Fruit fly (Drosophila melanogaster) whole organism, pupa: ENCODE measurements around the gene Rtel1.

Experiments used
- CG10348 ChIP-seq: fragments of 200-800 bp; sonication (Bioruptor generic); IDR thresholded peaks from 2 replicates; pipeline ENCODE4 v1.3.6; 2022; ENCODE audit warnings: missing biosample characterization, missing genetic modification characterization
- CG12605 ChIP-seq: fragments of 200-800 bp; sonication (Bioruptor generic); IDR thresholded peaks from 2 replicates; pipeline ENCODE4 v1.3.6; 2022; ENCODE audit warnings: missing biosample characterization, missing genetic modification characterization
- CG13204 ChIP-seq: fragments of 200-800 bp; sonication (Bioruptor generic); optimal IDR thresholded peaks from 2 replicates; lab custom pipeline; 2018; ENCODE audit warnings: missing biosample characterization, mild to moderate bottlenecking, missing genetic modification characterization, moderate library complexity
- CG14655 ChIP-seq: fragments of 200-800 bp; sonication (Bioruptor generic); optimal IDR thresholded peaks from 3 replicates; lab custom pipeline; 2017; ENCODE audit warnings: mild to moderate bottlenecking, missing biosample characterization, missing genetic modification reagents, missing genetic modification characterization
- CG15710 ChIP-seq: fragments of 200-800 bp; sonication (Bioruptor generic); optimal IDR thresholded peaks from 2 replicates; lab custom pipeline; 2018; ENCODE audit warnings: missing biosample characterization, mild to moderate bottlenecking, missing genetic modification characterization, moderate library complexity
- CG17806 ChIP-seq: fragments of 200-800 bp; sonication (Bioruptor generic); optimal IDR thresholded peaks from 2 replicates; lab custom pipeline; 2018; ENCODE audit warnings: missing biosample characterization, mild to moderate bottlenecking, missing genetic modification characterization, moderate library complexity
- CG32121 ChIP-seq: fragments of 200-800 bp; sonication (Bioruptor generic); IDR thresholded peaks from 2 replicates; pipeline ENCODE4 v1.3.6; 2022; ENCODE audit warnings: missing biosample characterization, missing genetic modification characterization
- CG34367 ChIP-seq: fragments of 200-800 bp; sonication (Bioruptor generic); optimal IDR thresholded peaks from 2 replicates; lab custom pipeline; 2018; ENCODE audit warnings: missing biosample characterization, mild to moderate bottlenecking, missing genetic modification characterization
- CG4496 ChIP-seq: fragments of 200-800 bp; sonication (Bioruptor generic); IDR thresholded peaks from 3 replicates; pipeline ENCODE4 v1.3.6; 2022; ENCODE audit warnings: missing biosample characterization, missing genetic modification characterization
- CG8159 ChIP-seq: fragments of 200-800 bp; sonication (Bioruptor generic); optimal IDR thresholded peaks from 3 replicates; lab custom pipeline; 2018; ENCODE audit warnings: missing biosample characterization, mild to moderate bottlenecking, missing genetic modification characterization, moderate library complexity
- CG8301 ChIP-seq: fragments of 200-800 bp; sonication (Bioruptor generic); optimal IDR thresholded peaks from 2 replicates; lab custom pipeline; 2018; ENCODE audit warnings: missing biosample characterization, mild to moderate bottlenecking, missing genetic modification characterization
- CG9948 ChIP-seq: fragments of 200-800 bp; sonication (Bioruptor generic); optimal IDR thresholded peaks from 2 replicates; lab custom pipeline; 2018; ENCODE audit warnings: missing biosample characterization, mild to moderate bottlenecking, missing genetic modification characterization, moderate library complexity
- D1 ChIP-seq: fragments of 200-800 bp; sonication (Bioruptor generic); optimal IDR thresholded peaks from 2 replicates; lab custom pipeline; 2018; ENCODE audit warnings: missing biosample characterization, mild to moderate bottlenecking, missing genetic modification characterization, moderate library complexity
- EcR ChIP-seq: fragments of 200-800 bp; sonication (Bioruptor generic); optimal IDR thresholded peaks from 3 replicates; lab custom pipeline; 2019; ENCODE audit warnings: missing biosample characterization, missing genetic modification characterization, mild to moderate bottlenecking, moderate library complexity, missing genetic modification reagents
- Ets98B ChIP-seq: fragments of 200-800 bp; sonication (Bioruptor generic); IDR thresholded peaks from 2 replicates; pipeline ENCODE4 v1.3.6; 2022; ENCODE audit warnings: missing biosample characterization, missing genetic modification characterization
- Pif1A ChIP-seq: fragments of 200-800 bp; sonication (Bioruptor generic); optimal IDR thresholded peaks from 3 replicates; lab custom pipeline; 2016; ENCODE audit warnings: missing biosample characterization, missing genetic modification characterization
- Pif1B ChIP-seq: fragments of 200-800 bp; sonication (Bioruptor generic); optimal IDR thresholded peaks from 3 replicates; lab custom pipeline; 2016; ENCODE audit warnings: missing biosample characterization, missing genetic modification characterization
- Snoo ChIP-seq: fragments of 200-800 bp; sonication (Bioruptor generic); optimal IDR thresholded peaks from 3 replicates; lab custom pipeline; 2017; ENCODE audit warnings: missing biosample characterization, mild to moderate bottlenecking, missing genetic modification characterization, inconsistent platforms
- fd96Ca ChIP-seq: fragments of 200-800 bp; sonication (Bioruptor generic); IDR thresholded peaks from 3 replicates; pipeline ENCODE4 v1.3.6; 2022; ENCODE audit warnings: missing biosample characterization, missing genetic modification characterization
- gl ChIP-seq: fragments of 200-800 bp; sonication (Bioruptor generic); optimal IDR thresholded peaks from 2 replicates; lab custom pipeline; 2018; ENCODE audit warnings: missing biosample characterization, mild to moderate bottlenecking, missing genetic modification characterization
- rn ChIP-seq: fragments of 200-800 bp; sonication (Bioruptor generic); IDR thresholded peaks from 2 replicates; pipeline ENCODE4 v1.3.6; 2022; ENCODE audit warnings: missing biosample characterization, missing genetic modification characterization

Gene Rtel1

DNA sequence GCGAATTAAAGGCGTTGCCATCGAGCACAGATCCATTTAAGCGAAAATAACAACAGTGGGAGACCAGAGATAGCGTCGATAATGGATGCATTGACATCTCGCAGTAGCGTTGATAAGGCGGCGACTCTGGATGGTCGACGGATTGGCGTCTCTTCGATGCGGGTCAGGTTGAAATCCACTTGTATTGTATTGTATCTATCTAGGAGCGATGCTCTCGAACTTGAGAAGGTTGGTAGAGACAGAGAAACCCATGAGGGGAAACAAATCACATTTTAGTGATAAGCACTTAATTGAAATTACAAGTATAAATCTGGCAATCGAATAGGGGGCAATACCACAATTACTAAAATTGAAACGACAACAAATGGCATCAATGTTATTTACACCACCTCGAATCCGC, 24.0 kb upstream of the Rtel1 start:
- no peak for TF ChIP-seq CG32121 (GFP tag; lab: Robert Waterston, UW)
- peak; percentile 84 for TF ChIP-seq EcR (GFP tag; lab: Kevin White, UChicago)
- TF ChIP-seq, all 21 proteins: peak for 1

dm6 chrX:5724151-5724699, 23.3 kb upstream of the Rtel1 start:
- TF ChIP-seq rn (GFP tag; lab: Robert Waterston, UW) = no peak
- TF ChIP-seq fd96Ca (GFP tag; lab: Robert Waterston, UW) = no peak
- peak; percentile 22 for TF ChIP-seq gl (tag; lab: Kevin White, UChicago)
- TF ChIP-seq Pif1A (GFP tag; lab: Kevin White, UChicago) = no peak
- no peak for TF ChIP-seq Ets98B
- no peak for TF ChIP-seq Pif1B (GFP tag; lab: Kevin White, UChicago)
- no peak for TF ChIP-seq CG8301 (tag; lab: Kevin White, UChicago)
- TF ChIP-seq CG13204 = peak; percentile 34
- no peak for TF ChIP-seq CG17806 (tag; lab: Kevin White, UChicago)
- no peak for TF ChIP-seq CG9948 (tag; lab: Kevin White, UChicago)
- no peak for TF ChIP-seq CG12605 (GFP tag; lab: Robert Waterston, UW)
- no peak for TF ChIP-seq CG34367
- TF ChIP-seq CG10348 = no peak
- no peak for TF ChIP-seq D1
- TF ChIP-seq CG32121 (GFP tag; lab: Robert Waterston, UW) = no peak
- no peak for TF ChIP-seq CG14655 (GFP tag; lab: Kevin White, UChicago)
- TF ChIP-seq Snoo (tag; lab: Kevin White, UChicago) = no peak
- no peak for TF ChIP-seq CG8159 (tag; lab: Kevin White, UChicago)
- TF ChIP-seq EcR (GFP tag; lab: Kevin White, UChicago) = peak; percentile 70
- TF ChIP-seq CG15710 (tag; lab: Kevin White, UChicago) = no peak
- TF ChIP-seq CG4496 (GFP tag; lab: Robert Waterston, UW) = no peak
- TF ChIP-seq, all 21 proteins: peak for 3

DNA sequence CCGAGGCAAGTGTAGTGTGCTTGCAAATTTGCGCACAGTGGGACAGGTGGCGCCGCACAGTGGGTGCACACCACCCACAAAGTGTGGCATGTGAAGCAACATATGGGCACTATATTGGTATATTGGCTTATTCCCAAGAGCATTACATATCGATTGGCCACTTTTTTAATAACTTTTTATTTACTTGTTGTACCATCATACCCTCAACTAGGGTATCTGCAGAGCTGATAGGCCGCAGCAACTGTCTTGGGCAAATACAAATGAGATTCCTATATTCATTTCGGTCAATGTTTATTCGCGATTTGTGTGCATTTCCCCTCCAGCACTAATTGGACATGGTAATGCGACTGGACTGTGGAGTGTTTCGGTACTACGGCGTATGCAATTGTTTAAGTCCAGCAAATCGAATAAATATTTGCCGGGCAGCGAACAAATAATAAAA, 22.8 kb upstream of the Rtel1 start:
- TF ChIP-seq CG17806 (tag; lab: Kevin White, UChicago) (peak; percentile 79), Snoo (tag; lab: Kevin White, UChicago) (peak; percentile 38), CG4496 (GFP tag; lab: Robert Waterston, UW) (peak; percentile 95), D1 (no peak), CG12605 (GFP tag; lab: Robert Waterston, UW) (peak; percentile 86), Pif1A (GFP tag; lab: Kevin White, UChicago) (peak; percentile 88), CG13204 (peak; percentile 29), CG9948 (tag; lab: Kevin White, UChicago) (peak; percentile 80), CG8301 (tag; lab: Kevin White, UChicago) (peak; percentile 75), CG8159 (tag; lab: Kevin White, UChicago) (peak; percentile 76), gl (tag; lab: Kevin White, UChicago) (peak; percentile 28), fd96Ca (GFP tag; lab: Robert Waterston, UW) (peak; percentile 92), CG34367 (peak; percentile 81), CG10348 (peak; percentile 75; the same call in 1 of the 2 replicates), CG32121 (GFP tag; lab: Robert Waterston, UW) (peak; percentile 91), Ets98B (peak; percentile 89), CG14655 (GFP tag; lab: Kevin White, UChicago) (peak; percentile 87), rn (GFP tag; lab: Robert Waterston, UW) (peak; percentile 84), EcR (GFP tag; lab: Kevin White, UChicago) (no peak), Pif1B (GFP tag; lab: Kevin White, UChicago) (peak; percentile 85), CG15710 (tag; lab: Kevin White, UChicago) (peak; percentile 75)
- TF ChIP-seq, all 21 proteins: peak for 19

DNA sequence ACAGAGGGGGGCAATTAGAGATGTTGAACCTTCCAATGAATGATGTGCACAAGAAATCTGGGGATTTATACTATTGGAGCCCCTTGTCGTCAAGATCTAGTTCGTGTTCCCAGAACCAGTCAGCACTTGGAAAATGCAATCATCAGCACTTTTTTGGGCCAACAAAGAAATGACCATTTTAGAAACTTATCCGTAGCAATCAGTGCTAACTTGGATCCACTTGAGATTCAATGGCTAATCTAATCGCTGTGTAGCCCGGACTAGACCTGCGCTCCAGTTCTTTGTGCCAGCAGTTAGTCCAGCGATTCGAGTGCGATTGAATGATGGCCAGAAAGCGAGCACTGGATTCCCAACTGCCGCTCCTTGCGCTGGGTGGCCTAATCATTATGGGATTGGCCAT, 15.1 kb upstream of the Rtel1 start, which contains the start of gene CG15773:
CG15773 (plus strand) TSS at position 301 of the 400 bp plus-strand sequence.
- no peak for TF ChIP-seq rn (GFP tag; lab: Robert Waterston, UW)

DNA sequence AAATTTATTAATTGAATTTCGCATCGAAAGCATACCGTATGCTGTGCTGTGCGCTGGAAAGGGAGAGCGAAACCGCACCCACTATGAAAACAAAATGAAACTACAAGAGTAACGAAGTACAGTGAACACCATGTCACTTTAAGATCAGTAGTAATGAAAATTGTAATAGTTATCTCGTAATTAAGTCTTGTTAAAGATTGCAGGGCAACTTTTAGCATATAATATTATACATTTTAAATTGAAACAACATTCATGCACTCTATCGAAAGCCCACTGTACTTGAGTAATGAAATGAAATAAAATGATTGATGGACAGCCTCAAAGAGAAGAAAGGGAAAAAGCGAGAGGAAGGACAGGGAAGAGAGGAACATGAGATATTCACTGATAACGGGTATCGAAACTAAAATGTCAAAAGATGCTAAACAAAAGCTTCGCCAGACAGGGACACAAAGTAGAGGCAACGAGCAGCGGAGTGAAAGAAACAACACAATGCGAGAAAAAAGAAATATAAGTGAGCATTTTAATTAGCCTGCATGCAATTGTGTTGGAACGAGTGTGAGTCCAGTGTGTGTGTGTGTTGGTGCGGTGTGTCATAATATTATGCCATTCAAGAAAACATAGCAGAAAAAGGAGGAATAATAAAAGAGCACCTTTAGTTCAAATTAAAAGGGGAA, 12.1 kb upstream of the Rtel1 start:
- TF ChIP-seq CG13204 (peak; percentile 78), CG32121 (GFP tag; lab: Robert Waterston, UW) (peak; percentile 90), CG10348 (peak; percentile 46; the same call in 1 of the 2 replicates), Pif1A (GFP tag; lab: Kevin White, UChicago) (peak; percentile 92), Ets98B (peak; percentile 93), Pif1B (GFP tag; lab: Kevin White, UChicago) (peak; percentile 89), CG4496 (GFP tag; lab: Robert Waterston, UW) (peak; percentile 93), D1 (no peak), Snoo (tag; lab: Kevin White, UChicago) (peak; percentile 91), fd96Ca (GFP tag; lab: Robert Waterston, UW) (0 out of 3 replicates have a peak, but pooled peaks have one; percentile 17), CG17806 (tag; lab: Kevin White, UChicago) (peak; percentile 80), CG8301 (tag; lab: Kevin White, UChicago) (peak; percentile 70), CG14655 (GFP tag; lab: Kevin White, UChicago) (peak; percentile 74), CG12605 (GFP tag; lab: Robert Waterston, UW) (peak; percentile 95), CG34367 (peak; percentile 84), EcR (GFP tag; lab: Kevin White, UChicago) (peak; percentile 8), CG8159 (tag; lab: Kevin White, UChicago) (peak; percentile 84), CG9948 (tag; lab: Kevin White, UChicago) (peak; percentile 79), gl (tag; lab: Kevin White, UChicago) (peak; percentile 67), CG15710 (tag; lab: Kevin White, UChicago) (peak; percentile 87), rn (GFP tag; lab: Robert Waterston, UW) (peak; percentile 65)
